Worm (Caenorhabditis elegans) whole organism, L4 larva: ENCODE measurements around the gene pxl-1.

Experiments used
- F49E8.2 ChIP-seq: sonication (generic microtip); optimal IDR thresholded peaks from 2 replicates; lab custom pipeline; 2016; ENCODE audit warnings: missing compliant biosample characterization, mild to moderate bottlenecking, missing genetic modification characterization, borderline replicate concordance
- T26A8.4 ChIP-seq: fragments of 200-800 bp; sonication (Bioruptor generic); IDR thresholded peaks from 2 replicates; pipeline ENCODE4 v1.3.6; 2022; ENCODE audit warnings: missing genetic modification characterization, missing compliant biosample characterization
- Y105C5A.15 ChIP-seq: fragments of 200-800 bp; sonication (Bioruptor generic); IDR thresholded peaks from 2 replicates; pipeline ENCODE4 v1.3.6; 2022; ENCODE audit warnings: missing genetic modification characterization, missing compliant biosample characterization
- Y5F2A.4 ChIP-seq: fragments of 200-800 bp; sonication (Bioruptor generic); optimal IDR thresholded peaks from 2 replicates; lab custom pipeline; 2018; ENCODE audit warnings: mild to moderate bottlenecking, missing genetic modification characterization, missing compliant biosample characterization
- ZK546.5 ChIP-seq, 2 experiments: sonication (generic microtip); optimal IDR thresholded peaks; 2 replicates each; lab custom pipeline; 2017; ENCODE audit warnings: missing biosample characterization in 2 of 2, missing genetic modification characterization in 2 of 2
- aha-1 ChIP-seq: fragments of 150-350 bp; peaks from one replicate; lab custom pipeline; 2014; ENCODE audit warnings: missing biosample characterization, missing genetic modification characterization
- ama-1 ChIP-seq: fragments of 150-350 bp; optimal IDR thresholded peaks from 2 replicates; lab custom pipeline; 2014; ENCODE audit warnings: inconsistent platforms, mixed read lengths
- ces-1 ChIP-seq: fragments of 150-350 bp; sonication (generic microtip); optimal IDR thresholded peaks from 4 replicates; lab custom pipeline; 2014; ENCODE audit warnings: missing biosample characterization, missing genetic modification reagents, missing genetic modification characterization
- daf-12 ChIP-seq: fragments of 150-350 bp; optimal IDR thresholded peaks from 2 replicates; lab custom pipeline; 2014; ENCODE audit warnings: missing biosample characterization, missing genetic modification reagents, missing genetic modification characterization
- daf-16 ChIP-seq, 3 experiments: sonication (generic microtip); optimal IDR thresholded peaks; 2 replicates each; lab custom pipeline; 2016 to 2017; ENCODE audit warnings: missing genetic modification characterization in 3 of 3, missing genetic modification reagents in 3 of 3, mild to moderate bottlenecking in 2 of 3, missing compliant biosample characterization in 2 of 3, missing biosample characterization in 1 of 3, moderate library complexity in 1 of 3
- daf-19 ChIP-seq: fragments of 200-800 bp; sonication (Bioruptor generic); conservative IDR thresholded peaks from 2 replicates; pipeline ENCODE4 v1.3.6; 2022; ENCODE audit warnings: missing genetic modification characterization, missing compliant biosample characterization
- dmd-8 ChIP-seq: fragments of 200-800 bp; sonication (Bioruptor generic); IDR thresholded peaks from 2 replicates; pipeline ENCODE4 v1.3.6; 2022; ENCODE audit warnings: missing genetic modification characterization, missing compliant biosample characterization
- dpl-1 ChIP-seq: fragments of 150-350 bp; optimal IDR thresholded peaks from 2 replicates; lab custom pipeline; 2014; ENCODE audit warnings: missing biosample characterization, missing genetic modification reagents, missing genetic modification characterization
- duxl-1 ChIP-seq: sonication (generic microtip); optimal IDR thresholded peaks from 2 replicates; lab custom pipeline; 2016; ENCODE audit warnings: mild to moderate bottlenecking, missing genetic modification characterization, moderate library complexity, missing compliant biosample characterization; ENCODE audit not compliant: poor library complexity
- dve-1 ChIP-seq: sonication (generic microtip); optimal IDR thresholded peaks from 2 replicates; lab custom pipeline; 2017; ENCODE audit warnings: antibody characterized with exemption, mild to moderate bottlenecking, missing genetic modification characterization, missing compliant biosample characterization; ENCODE audit not compliant: insufficient read depth
- egl-43 ChIP-seq: fragments of 200-800 bp; sonication (Bioruptor generic); IDR thresholded peaks from 2 replicates; pipeline ENCODE4 v1.3.6; 2022; ENCODE audit warnings: missing genetic modification reagents, missing genetic modification characterization, missing compliant biosample characterization
- fkh-10 ChIP-seq: fragments of 150-350 bp; optimal IDR thresholded peaks from 2 replicates; lab custom pipeline; 2014; ENCODE audit warnings: missing biosample characterization, missing genetic modification reagents, missing genetic modification characterization
- hlh-11 ChIP-seq: fragments of 200-800 bp; sonication (Bioruptor generic); optimal IDR thresholded peaks from 2 replicates; lab custom pipeline; 2018; ENCODE audit warnings: mild to moderate bottlenecking, missing genetic modification characterization, missing compliant biosample characterization
- hlh-30 ChIP-seq: sonication (generic microtip); optimal IDR thresholded peaks from 2 replicates; lab custom pipeline; 2017; ENCODE audit warnings: antibody characterized with exemption, mild to moderate bottlenecking, missing genetic modification characterization, missing compliant biosample characterization; ENCODE audit not compliant: insufficient read depth
- lin-13 ChIP-seq: fragments of 150-350 bp; optimal IDR thresholded peaks from 2 replicates; lab custom pipeline; 2014; ENCODE audit warnings: missing biosample characterization, missing genetic modification reagents, missing genetic modification characterization
- lin-15B ChIP-seq: fragments of 150-350 bp; sonication (generic microtip); optimal IDR thresholded peaks from 3 replicates; lab custom pipeline; 2014; ENCODE audit warnings: missing biosample characterization, missing genetic modification characterization
- lin-38 ChIP-seq: fragments of 200-800 bp; sonication (Bioruptor generic); IDR thresholded peaks from 2 replicates; pipeline ENCODE4 v1.3.6; 2022; ENCODE audit warnings: missing genetic modification reagents, missing genetic modification characterization, missing compliant biosample characterization
- lin-39 ChIP-seq: fragments of 150-350 bp; optimal IDR thresholded peaks from 2 replicates; lab custom pipeline; 2014; ENCODE audit warnings: missing biosample characterization, missing genetic modification reagents, missing genetic modification characterization
- lsy-2 ChIP-seq, 2 experiments: fragments of 150-350 bp in 1 of 2; sonication (generic microtip) in 1 of 2; optimal IDR thresholded peaks; 2 replicates each; lab custom pipeline; 2014 to 2017; ENCODE audit warnings: missing biosample characterization in 2 of 2, missing genetic modification characterization in 2 of 2
- mdl-1 ChIP-seq, 2 experiments: fragments of 150-350 bp in 1 of 2; sonication (generic microtip) in 1 of 2; optimal IDR thresholded peaks; 2 replicates each; lab custom pipeline; 2014 to 2017; ENCODE audit warnings: missing biosample characterization in 2 of 2, missing genetic modification characterization in 2 of 2
- mdt-29 ChIP-seq: fragments of 200-800 bp; sonication (Bioruptor generic); IDR thresholded peaks from 2 replicates; pipeline ENCODE4 v1.3.6; 2022; ENCODE audit warnings: missing genetic modification reagents, missing genetic modification characterization, missing compliant biosample characterization
- mep-1 ChIP-seq: fragments of 150-350 bp; sonication (generic microtip); optimal IDR thresholded peaks from 3 replicates; lab custom pipeline; 2014; ENCODE audit warnings: missing biosample characterization, missing genetic modification characterization
- mes-2 ChIP-seq: sonication (generic microtip); optimal IDR thresholded peaks from 2 replicates; lab custom pipeline; 2016; ENCODE audit warnings: missing genotype, mild to moderate bottlenecking, missing genetic modification characterization, missing compliant biosample characterization; ENCODE audit not compliant: poor library complexity, severe bottlenecking
- nhr-102 ChIP-seq: sonication (generic microtip); optimal IDR thresholded peaks from 2 replicates; lab custom pipeline; 2016; ENCODE audit warnings: mild to moderate bottlenecking, missing genetic modification characterization, moderate library complexity, missing compliant biosample characterization
- nhr-11 ChIP-seq: fragments of 150-350 bp; optimal IDR thresholded peaks from 2 replicates; lab custom pipeline; 2014; ENCODE audit warnings: missing biosample characterization, missing genetic modification characterization
- nhr-237 ChIP-seq: sonication (generic microtip); optimal IDR thresholded peaks from 2 replicates; lab custom pipeline; 2017; ENCODE audit warnings: missing biosample characterization, missing genetic modification characterization
- nhr-28 ChIP-seq: fragments of 150-350 bp; optimal IDR thresholded peaks from 2 replicates; lab custom pipeline; 2014; ENCODE audit warnings: missing biosample characterization, missing genetic modification characterization
- nhr-48 ChIP-seq: sonication (generic microtip); optimal IDR thresholded peaks from 2 replicates; lab custom pipeline; 2016; ENCODE audit warnings: mild to moderate bottlenecking, missing genetic modification characterization, missing compliant biosample characterization
- nhr-76 ChIP-seq: fragments of 150-350 bp; optimal IDR thresholded peaks from 2 replicates; lab custom pipeline; 2014; ENCODE audit warnings: missing biosample characterization, missing genetic modification characterization
- nhr-77 ChIP-seq: fragments of 150-350 bp; optimal IDR thresholded peaks from 2 replicates; lab custom pipeline; 2014; ENCODE audit warnings: missing biosample characterization, missing genetic modification characterization
- pha-4 ChIP-seq, 2 experiments: fragments of 150-350 bp in 1 of 2; fragments of 200-800 bp in 1 of 2; sonication (Bioruptor generic) in 1 of 2; IDR thresholded peaks in 1 of 2; optimal IDR thresholded peaks in 1 of 2; 2 replicates each; pipeline versions ENCODE4 v1.3.6 to Lab custom; 2014 to 2022; ENCODE audit warnings: missing genetic modification characterization in 2 of 2, missing genetic modification reagents in 2 of 2, missing biosample characterization in 1 of 2, missing compliant biosample characterization in 1 of 2
- saeg-2 ChIP-seq: fragments of 200-800 bp; sonication (Bioruptor generic); IDR thresholded peaks from 2 replicates; pipeline ENCODE4 v1.3.6; 2022; ENCODE audit warnings: missing genetic modification reagents, missing genetic modification characterization, missing compliant biosample characterization
- set-16 ChIP-seq: fragments of 200-800 bp; sonication (Bioruptor generic); IDR thresholded peaks from 2 replicates; pipeline ENCODE4 v1.3.6; 2022; ENCODE audit warnings: missing genetic modification reagents, missing genetic modification characterization, missing compliant biosample characterization
- skn-1 ChIP-seq: fragments of 150-350 bp; optimal IDR thresholded peaks from 2 replicates; lab custom pipeline; 2014; ENCODE audit warnings: missing biosample characterization, missing genetic modification characterization
- snpc-1.2 ChIP-seq: fragments of 200-800 bp; sonication (Bioruptor generic); IDR thresholded peaks from 2 replicates; pipeline ENCODE4 v1.3.6; 2022; ENCODE audit warnings: missing genetic modification reagents, missing genetic modification characterization, missing compliant biosample characterization
- unc-62 ChIP-seq, 3 experiments: fragments of 150-350 bp in 1 of 3; sonication (generic microtip); optimal IDR thresholded peaks in 2 of 3; peaks in 1 of 3; 1 replicate in 1 of 3; 2 replicates in 2 of 3; lab custom pipeline; 2014 to 2017; ENCODE audit warnings: missing biosample characterization in 3 of 3, missing genetic modification characterization in 3 of 3, missing genetic modification reagents in 3 of 3, missing genotype in 1 of 3
- zag-1 ChIP-seq: fragments of 150-350 bp; optimal IDR thresholded peaks from 2 replicates; lab custom pipeline; 2014; ENCODE audit warnings: missing biosample characterization, missing genetic modification characterization
- zfp-3 ChIP-seq: fragments of 200-800 bp; sonication (Bioruptor generic); conservative IDR thresholded peaks from 2 replicates; pipeline ENCODE4 v1.3.6; 2022; ENCODE audit warnings: missing genetic modification reagents, missing genetic modification characterization, missing compliant biosample characterization
- zip-11 ChIP-seq: fragments of 200-800 bp; sonication (Bioruptor generic); IDR thresholded peaks from 2 replicates; pipeline ENCODE4 v1.3.6; 2022; ENCODE audit warnings: missing genetic modification characterization, missing compliant biosample characterization

The pxl-1 gene

ce11 chrIII:5855637-5856179 is 40.1 kb downstream of the pxl-1 start, which contains the start of the genes cct-6 and alh-9 (continued):
- TF ChIP-seq pha-4 (GFP tag; IDR thresholded peaks at IDR 0.05; lab: Robert Waterston, UW) (peak; percentile 14; the same call in 1 of the 2 replicates), pha-4 (tag; optimal IDR thresholded peaks at IDR 0.05; lab: Kevin White, UChicago) (peak; percentile 93), nhr-76 (no peak), nhr-28 (peak; percentile 49), nhr-11 (peak; percentile 48), fkh-10 (GFP tag; lab: Kevin White, UChicago) (no peak), dpl-1 (GFP tag; lab: Kevin White, UChicago) (peak; percentile 96)

- TF ChIP-seq lin-38 (GFP tag; lab: Robert Waterston, UW) (peak; percentile 75), Y5F2A.4 (GFP tag; lab: Kevin White, UChicago) (peak; percentile 22), T26A8.4 (GFP tag; lab: Robert Waterston, UW) (0 out of 2 replicates have a peak, but pooled peaks have one; percentile 9), dmd-8 (no peak), F49E8.2 (tag; lab: Kevin White, UChicago) (peak; percentile 53), ama-1 (lab: Kevin White, UChicago) (peak; percentile 78), mdt-29 (GFP tag; lab: Robert Waterston, UW) (no peak), egl-43 (no peak), mes-2 (tag; lab: Kevin White, UChicago) (peak; percentile 76), hlh-30 (tag; lab: Kevin White, UChicago) (peak; percentile 23), pha-4 (GFP tag; IDR thresholded peaks at IDR 0.05; lab: Robert Waterston, UW) (peak; percentile 34; the same call in 1 of the 2 replicates), pha-4 (tag; optimal IDR thresholded peaks at IDR 0.05; lab: Kevin White, UChicago) (no peak), dve-1 (tag; lab: Kevin White, UChicago) (peak; percentile 32), daf-16 (GFP tag; optimal IDR thresholded peaks at IDR 0.05; lab: Kevin White, UChicago) (peak in 1 of 2 experiments; percentile 26), daf-16 (tag; optimal IDR thresholded peaks at IDR 0.05; lab: Kevin White, UChicago) (peak; percentile 31), mep-1 (tag; lab: Kevin White, UChicago) (peak; percentile 42), nhr-102 (tag; lab: Kevin White, UChicago) (peak; percentile 36), Y105C5A.15 (GFP tag; lab: Robert Waterston, UW) (0 out of 2 replicates have a peak, but pooled peaks have one; percentile 56), daf-12 (tag; lab: Kevin White, UChicago) (no peak), lin-13 (GFP tag; lab: Kevin White, UChicago) (peak; percentile 7), daf-19 (GFP tag; lab: Robert Waterston, UW) (0 out of 2 replicates have a peak, but pooled peaks have one; percentile 13), nhr-237 (tag; lab: Kevin White, UChicago) (no peak), snpc-1.2 (GFP tag; lab: Robert Waterston, UW) (peak; percentile 27; the same call in 1 of the 2 replicates), zfp-3 (GFP tag; lab: Robert Waterston, UW) (peak; percentile 65), lsy-2 (tag; optimal IDR thresholded peaks at IDR 0.05; lab: Kevin White, UChicago) (peak in 1 of 2 experiments; percentile 71), dpl-1 (GFP tag; lab: Kevin White, UChicago) (peak; percentile 67), skn-1 (tag; lab: Kevin White, UChicago) (no peak)
- TF ChIP-seq, all 104 proteins: peak for 19
These were observed 42.6 kb downstream of the pxl-1 start, which contains the start of gene ddx-23 for ce11 chrIII:5853240-5853639. Gene ddx-23 (minus strand): TSS chrIII:5853269.

- no peak for TF ChIP-seq zip-11 (GFP tag; lab: Robert Waterston, UW)
- no peak for TF ChIP-seq saeg-2 (GFP tag; lab: Robert Waterston, UW)
- TF ChIP-seq set-16, result peak; percentile 10; the same call in 1 of the 2 replicates
- no peak for TF ChIP-seq zag-1
- peak in 1 of 2 experiments; percentile 21 for TF ChIP-seq lsy-2 (tag; optimal IDR thresholded peaks at IDR 0.05; lab: Kevin White, UChicago)
- no peak for TF ChIP-seq skn-1 (tag; lab: Kevin White, UChicago)
- peak in 1 of 2 experiments; percentile 20 for TF ChIP-seq mdl-1 (tag; optimal IDR thresholded peaks at IDR 0.05; lab: Kevin White, UChicago)
- peak; percentile 4 for TF ChIP-seq hlh-30 (tag; lab: Kevin White, UChicago)
- peak; percentile 7 for TF ChIP-seq aha-1 (tag; lab: Kevin White, UChicago)
- no peak for TF ChIP-seq lin-15B
- no peak for TF ChIP-seq lin-39 (tag; lab: Kevin White, UChicago)
- no peak for TF ChIP-seq duxl-1 (tag; lab: Kevin White, UChicago)
- TF ChIP-seq unc-62 (GFP tag; optimal IDR thresholded peaks at IDR 0.05 in 1 of 2; lab: Kevin White, UChicago), result no peak
- no peak for TF ChIP-seq unc-62 (tag; optimal IDR thresholded peaks at IDR 0.05; lab: Kevin White, UChicago)
- no peak for TF ChIP-seq ZK546.5 (tag; optimal IDR thresholded peaks at IDR 0.05; lab: Kevin White, UChicago)
- no peak for TF ChIP-seq ces-1 (GFP tag; lab: Kevin White, UChicago)
- no peak for TF ChIP-seq T26A8.4 (GFP tag; lab: Robert Waterston, UW)
- TF ChIP-seq nhr-77, result no peak
- no peak for TF ChIP-seq daf-19 (GFP tag; lab: Robert Waterston, UW)
- TF ChIP-seq nhr-48 (tag; lab: Kevin White, UChicago), result no peak
- TF ChIP-seq hlh-11 (tag; lab: Kevin White, UChicago), result no peak
These were observed 49.4 kb downstream of the pxl-1 start for ce11 chrIII:5846412-5846811.
